Fruit fly (Drosophila melanogaster) whole organism, embryonic: ENCODE results near the gene CG7557.

Experiments used
- Blimp-1 ChIP-seq: fragments of 200-800 bp; sonication (Bioruptor generic); optimal IDR thresholded peaks from 3 replicates; lab custom pipeline; 2018; ENCODE audit warnings: missing biosample characterization, missing genetic modification characterization, mild to moderate bottlenecking, moderate library complexity, missing genetic modification reagents
- CG10431 ChIP-seq: fragments of 200-800 bp; sonication (Bioruptor generic); optimal IDR thresholded peaks from 3 replicates; lab custom pipeline; 2018; ENCODE audit warnings: missing biosample characterization, mild to moderate bottlenecking, missing genetic modification characterization
- CG11085 ChIP-seq: fragments of 200-800 bp; sonication (Bioruptor generic); IDR thresholded peaks from 2 replicates; pipeline ENCODE4 v1.3.6; 2022; ENCODE audit warnings: missing biosample characterization, missing genetic modification characterization
- CG11456 ChIP-seq: fragments of 200-800 bp; sonication (Bioruptor generic); IDR thresholded peaks from 3 replicates; pipeline ENCODE4 v1.3.6; 2022; ENCODE audit warnings: missing biosample characterization, missing genetic modification characterization
- CG12659 ChIP-seq: fragments of 200-800 bp; sonication (Bioruptor generic); optimal IDR thresholded peaks from 3 replicates; lab custom pipeline; 2017; ENCODE audit warnings: mild to moderate bottlenecking, missing biosample characterization, missing genetic modification reagents, missing genetic modification characterization
- CG12942 ChIP-seq: fragments of 200-800 bp; sonication (Bioruptor generic); optimal IDR thresholded peaks from 3 replicates; lab custom pipeline; 2016; ENCODE audit warnings: missing biosample characterization, missing genetic modification characterization
- CG14965 ChIP-seq: fragments of 200-800 bp; sonication (Bioruptor generic); optimal IDR thresholded peaks from 2 replicates; lab custom pipeline; 2016; ENCODE audit warnings: missing biosample characterization, missing genetic modification characterization, borderline replicate concordance
- CG18011 ChIP-seq: fragments of 200-800 bp; sonication (Bioruptor generic); optimal IDR thresholded peaks from 2 replicates; lab custom pipeline; 2017; ENCODE audit warnings: missing biosample characterization, missing genetic modification characterization, mild to moderate bottlenecking, moderate library complexity, missing genotype
- CG18619 ChIP-seq: fragments of 200-800 bp; sonication (Bioruptor generic); optimal IDR thresholded peaks from 3 replicates; lab custom pipeline; 2017; ENCODE audit warnings: missing biosample characterization, mild to moderate bottlenecking, missing genetic modification characterization
- CG2678 ChIP-seq: fragments of 200-800 bp; sonication (Bioruptor generic); optimal IDR thresholded peaks from 3 replicates; lab custom pipeline; 2019; ENCODE audit warnings: missing biosample characterization, mild to moderate bottlenecking, missing genetic modification characterization, moderate library complexity
- CG3838 ChIP-seq: fragments of 200-800 bp; sonication (Bioruptor generic); optimal IDR thresholded peaks from 3 replicates; lab custom pipeline; 2016; ENCODE audit warnings: missing biosample characterization, missing genetic modification characterization
- CG5245 ChIP-seq: fragments of 200-800 bp; sonication (Bioruptor generic); optimal IDR thresholded peaks from 3 replicates; lab custom pipeline; 2016; ENCODE audit warnings: missing biosample characterization, missing genetic modification characterization
- CG5953 ChIP-seq: fragments of 200-800 bp; sonication (Bioruptor generic); IDR thresholded peaks from 2 replicates; pipeline ENCODE4 v1.3.6; 2022; ENCODE audit warnings: missing biosample characterization, missing genetic modification characterization
- CG7839 ChIP-seq: fragments of 200-800 bp; sonication (Bioruptor generic); optimal IDR thresholded peaks from 3 replicates; lab custom pipeline; 2018; ENCODE audit warnings: missing biosample characterization, mild to moderate bottlenecking, missing genetic modification characterization, moderate library complexity
- CG8924 ChIP-seq: fragments of 200-800 bp; optimal IDR thresholded peaks from 3 replicates; lab custom pipeline; 2019; ENCODE audit warnings: missing biosample characterization, mild to moderate bottlenecking, missing genetic modification characterization, moderate library complexity
- CG9215 ChIP-seq: fragments of 200-800 bp; sonication (Bioruptor generic); IDR thresholded peaks from 2 replicates; pipeline ENCODE4 v1.3.6; 2022; ENCODE audit warnings: missing biosample characterization, missing genetic modification characterization
- CHES-1-like ChIP-seq: fragments of 200-800 bp; sonication (Bioruptor generic); optimal IDR thresholded peaks from 2 replicates; lab custom pipeline; 2016; ENCODE audit warnings: missing biosample characterization, missing genetic modification characterization
- CTCF ChIP-seq: fragments of 200-800 bp; sonication (Bioruptor generic); optimal IDR thresholded peaks from 2 replicates; lab custom pipeline; 2017; ENCODE audit warnings: missing biosample characterization, mild to moderate bottlenecking, missing genetic modification characterization, moderate library complexity
- Dfd ChIP-seq, 2 experiments: fragments of >200 bp; optimal IDR thresholded peaks; 2 replicates each; lab custom pipeline; 2017; ENCODE audit warnings: missing biosample characterization in 2 of 2, missing genetic modification characterization in 2 of 2
- Doc3 ChIP-seq: fragments of 200-800 bp; sonication (Bioruptor generic); IDR thresholded peaks from 3 replicates; pipeline ENCODE4 v1.3.6; 2022; ENCODE audit warnings: missing biosample characterization, missing genetic modification characterization; ENCODE audit not compliant: partially characterized antibody
- Drgx ChIP-seq: fragments of 200-800 bp; sonication (Bioruptor generic); IDR thresholded peaks from 2 replicates; pipeline ENCODE4 v1.3.6; 2022; ENCODE audit warnings: missing biosample characterization, missing genetic modification characterization
- Elba2 ChIP-seq: fragments of 200-800 bp; sonication (Bioruptor generic); optimal IDR thresholded peaks from 3 replicates; lab custom pipeline; 2016; ENCODE audit warnings: missing biosample characterization, missing genetic modification characterization
- HLHmδ ChIP-seq: fragments of 200-800 bp; sonication (Bioruptor generic); optimal IDR thresholded peaks from 2 replicates; lab custom pipeline; 2018; ENCODE audit warnings: missing biosample characterization, mild to moderate bottlenecking, missing genetic modification characterization, moderate library complexity
- HmgD ChIP-seq: fragments of 200-800 bp; sonication (Bioruptor generic); optimal IDR thresholded peaks from 3 replicates; lab custom pipeline; 2016; ENCODE audit warnings: missing biosample characterization, missing genetic modification characterization
- Hmr ChIP-seq: fragments of 200-800 bp; sonication (Bioruptor generic); optimal IDR thresholded peaks from 3 replicates; lab custom pipeline; 2017; ENCODE audit warnings: mild to moderate bottlenecking, missing biosample characterization, missing genetic modification reagents, missing genetic modification characterization
- Meics ChIP-seq: fragments of 200-800 bp; sonication (Bioruptor generic); optimal IDR thresholded peaks from 2 replicates; lab custom pipeline; 2017; ENCODE audit warnings: missing biosample characterization, mild to moderate bottlenecking, missing genetic modification characterization
- Mrtf ChIP-seq: fragments of 200-800 bp; sonication (Bioruptor generic); IDR thresholded peaks from 3 replicates; pipeline ENCODE4 v1.3.6; 2022; ENCODE audit warnings: missing biosample characterization, missing genetic modification characterization
- NC2β ChIP-seq: fragments of 200-800 bp; sonication (Bioruptor generic); optimal IDR thresholded peaks from 2 replicates; lab custom pipeline; 2016; ENCODE audit warnings: missing biosample characterization, missing genetic modification characterization
- NFAT ChIP-seq: fragments of 200-800 bp; sonication (Bioruptor generic); IDR thresholded peaks from 2 replicates; pipeline ENCODE4 v1.3.6; 2022; ENCODE audit warnings: missing biosample characterization, missing genetic modification characterization
- Nf-YA ChIP-seq: fragments of 200-800 bp; sonication (Bioruptor generic); IDR thresholded peaks from 2 replicates; pipeline ENCODE4 v1.3.6; 2022; ENCODE audit warnings: missing biosample characterization, missing genetic modification characterization
- Nf-YC ChIP-seq: fragments of 200-800 bp; optimal IDR thresholded peaks from 3 replicates; lab custom pipeline; 2019; ENCODE audit warnings: missing biosample characterization, mild to moderate bottlenecking, missing genetic modification characterization, moderate library complexity
- NfI ChIP-seq: fragments of 200-800 bp; sonication (Bioruptor generic); optimal IDR thresholded peaks from 3 replicates; lab custom pipeline; 2018; ENCODE audit warnings: missing biosample characterization, mild to moderate bottlenecking, missing genetic modification characterization, moderate library complexity
- Ptx1 ChIP-seq: fragments of 200-800 bp; sonication (Bioruptor generic); IDR thresholded peaks from 2 replicates; pipeline ENCODE4 v1.3.6; 2022; ENCODE audit warnings: missing biosample characterization, missing genetic modification characterization
- TFAM ChIP-seq: fragments of 200-800 bp; sonication (Bioruptor generic); optimal IDR thresholded peaks from 2 replicates; lab custom pipeline; 2017; ENCODE audit warnings: missing biosample characterization, missing genetic modification characterization, inconsistent platforms
- Trl ChIP-seq, 3 experiments: fragments of >200 bp in 2 of 3; fragments of 200-800 bp in 1 of 3; sonication (Bioruptor generic) in 1 of 3; optimal IDR thresholded peaks; 2 replicates in 1 of 3; 3 replicates in 2 of 3; lab custom pipeline; 2016 to 2017; ENCODE audit warnings: missing biosample characterization in 1 of 3, missing genetic modification characterization in 1 of 3
- Xrp1 ChIP-seq: fragments of 200-800 bp; sonication (Bioruptor generic); IDR thresholded peaks from 2 replicates; pipeline ENCODE4 v1.3.6; 2022; ENCODE audit warnings: missing biosample characterization, missing genetic modification characterization
- cas ChIP-seq: fragments of 200-800 bp; sonication (Bioruptor generic); IDR thresholded peaks from 2 replicates; pipeline ENCODE4 v1.3.6; 2022; ENCODE audit warnings: missing biosample characterization, missing genetic modification characterization
- caup ChIP-seq: fragments of 200-800 bp; sonication (Bioruptor generic); optimal IDR thresholded peaks from 3 replicates; lab custom pipeline; 2017; ENCODE audit warnings: missing biosample characterization, mild to moderate bottlenecking, missing genetic modification characterization, moderate library complexity; ENCODE audit not compliant: severe bottlenecking
- fd3F ChIP-seq: fragments of 200-800 bp; sonication (Bioruptor generic); optimal IDR thresholded peaks from 2 replicates; lab custom pipeline; 2018; ENCODE audit warnings: missing biosample characterization, mild to moderate bottlenecking, missing genetic modification characterization, moderate library complexity
- gsb-n ChIP-seq: fragments of 200-800 bp; sonication (Bioruptor generic); optimal IDR thresholded peaks from 3 replicates; lab custom pipeline; 2018; ENCODE audit warnings: missing biosample characterization, mild to moderate bottlenecking, missing genetic modification characterization
- kni ChIP-seq: fragments of 200-800 bp; sonication (Bioruptor generic); optimal IDR thresholded peaks from 3 replicates; lab custom pipeline; 2017; ENCODE audit warnings: mild to moderate bottlenecking, missing biosample characterization, missing genetic modification reagents, missing genetic modification characterization
- lmd ChIP-seq: fragments of 200-800 bp; sonication (Bioruptor generic); IDR thresholded peaks from 2 replicates; pipeline ENCODE4 v1.3.6; 2022; ENCODE audit warnings: missing biosample characterization, missing genetic modification characterization
- nerfin-1 ChIP-seq: fragments of 200-800 bp; sonication (Bioruptor generic); optimal IDR thresholded peaks from 3 replicates; lab custom pipeline; 2019; ENCODE audit warnings: missing biosample characterization, mild to moderate bottlenecking, missing genetic modification characterization, moderate library complexity
- peb ChIP-seq: fragments of 200-800 bp; sonication (Bioruptor generic); IDR thresholded peaks from 2 replicates; pipeline ENCODE4 v1.3.6; 2022; ENCODE audit warnings: missing biosample characterization, missing genetic modification characterization
- phol ChIP-seq: fragments of 200-800 bp; sonication (Bioruptor generic); optimal IDR thresholded peaks from 3 replicates; lab custom pipeline; 2018; ENCODE audit warnings: missing biosample characterization, mild to moderate bottlenecking, missing genetic modification characterization, moderate library complexity
- sd ChIP-seq: fragments of 200-800 bp; sonication (Bioruptor generic); optimal IDR thresholded peaks from 3 replicates; lab custom pipeline; 2018; ENCODE audit warnings: missing biosample characterization, mild to moderate bottlenecking, missing genetic modification characterization, moderate library complexity
- sens ChIP-seq: fragments of 200-800 bp; sonication (Bioruptor generic); peaks from one replicate; lab custom pipeline; 2016; ENCODE audit warnings: missing biosample characterization, missing genetic modification characterization
- slbo ChIP-seq: fragments of 200-800 bp; sonication (Bioruptor generic); IDR thresholded peaks from 2 replicates; pipeline ENCODE4 v1.3.6; 2022; ENCODE audit warnings: missing biosample characterization, missing genetic modification characterization
- tna ChIP-seq: fragments of 200-800 bp; sonication (Bioruptor generic); IDR thresholded peaks from 2 replicates; pipeline ENCODE4 v1.3.6; 2022; ENCODE audit warnings: missing biosample characterization, missing genetic modification characterization; ENCODE audit not compliant: partially characterized antibody
- unpg ChIP-seq: fragments of 200-800 bp; sonication (Bioruptor generic); optimal IDR thresholded peaks from 3 replicates; lab custom pipeline; 2018; ENCODE audit warnings: missing biosample characterization, mild to moderate bottlenecking, missing genetic modification characterization, moderate library complexity
- wdn ChIP-seq: fragments of 200-800 bp; sonication (Bioruptor generic); IDR thresholded peaks from 2 replicates; pipeline ENCODE4 v1.3.6; 2022; ENCODE audit warnings: missing biosample characterization, missing genetic modification characterization

Gene CG7557

DNA sequence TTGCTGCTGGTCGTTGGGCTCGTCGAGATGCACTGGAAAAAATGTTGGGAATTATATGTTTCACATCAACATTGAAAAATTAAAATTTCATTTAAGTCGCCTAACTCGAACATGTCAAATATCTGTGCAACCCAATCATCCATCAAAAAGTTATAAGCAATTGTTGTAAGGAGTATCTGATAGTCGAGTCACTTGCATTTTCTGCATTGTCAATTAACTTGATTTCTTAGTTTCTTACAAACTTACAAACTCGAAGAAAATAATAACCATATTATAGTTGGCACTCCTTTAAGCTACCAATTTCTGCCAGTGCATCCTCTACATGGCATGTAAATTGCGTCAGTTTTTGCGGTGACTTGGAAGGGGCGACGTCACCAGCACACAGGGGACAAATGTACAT lies 38.2 kb downstream of the CG7557 start (continued):
- TF ChIP-seq cas (no peak), CG8924 (tag; lab: Kevin White, UChicago) (peak; percentile 45), Elba2 (GFP tag; lab: Kevin White, UChicago) (no peak), CG10431 (GFP tag; lab: Kevin White, UChicago) (peak; percentile 98), gsb-n (tag; lab: Kevin White, UChicago) (no peak), phol (tag; lab: Kevin White, UChicago) (peak; percentile 56), sens (peak; percentile 79), sd (tag; lab: Kevin White, UChicago) (no peak), CG2678 (tag; lab: Kevin White, UChicago) (peak; percentile 70), tna (GFP tag; lab: Robert Waterston, UW) (peak; percentile 27; the same call in 1 of the 2 replicates), NFAT (GFP tag; lab: Robert Waterston, UW) (0 out of 2 replicates have a peak, but pooled peaks have one; percentile 2), CG18619 (peak; percentile 32), Dfd (GFP tag; optimal IDR thresholded peaks at IDR 0.05; lab: Kevin White, UChicago) (no peak), CHES-1-like (GFP tag; lab: Kevin White, UChicago) (peak; percentile 28), CG7839 (tag; lab: Kevin White, UChicago) (peak; percentile 62), Meics (peak; percentile 40), nerfin-1 (tag; lab: Kevin White, UChicago) (no peak), Drgx (peak; percentile 34; the same call in 1 of the 2 replicates), lmd (GFP tag; lab: Robert Waterston, UW) (no peak), Hmr (peak; percentile 42), CG12942 (GFP tag; lab: Kevin White, UChicago) (peak; percentile 22), NfI (no peak), slbo (GFP tag; lab: Robert Waterston, UW) (no peak), Xrp1 (GFP tag; lab: Robert Waterston, UW) (peak; percentile 66; the same call in 1 of the 2 replicates), Ptx1 (GFP tag; lab: Robert Waterston, UW) (0 out of 2 replicates have a peak, but pooled peaks have one; percentile 20), CG18011 (GFP tag; lab: Kevin White, UChicago) (no peak), Nf-YC (tag; lab: Kevin White, UChicago) (no peak), kni (no peak), Nf-YA (GFP tag; lab: Robert Waterston, UW) (0 out of 2 replicates have a peak, but pooled peaks have one; percentile 19), CG14965 (no peak), fd3F (GFP tag; lab: Kevin White, UChicago) (no peak), unpg (GFP tag; lab: Kevin White, UChicago) (peak; percentile 44), CG12659 (GFP tag; lab: Kevin White, UChicago) (peak; percentile 1), CG5245 (peak; percentile 47), Trl (optimal IDR thresholded peaks at IDR 0.05; lab: Kevin White, UChicago) (no peak), Trl (GFP tag; optimal IDR thresholded peaks at IDR 0.05; lab: Kevin White, UChicago) (peak; percentile 35), TFAM (GFP tag; lab: Kevin White, UChicago) (no peak), HmgD (no peak), CG11085 (GFP tag; lab: Robert Waterston, UW) (no peak), peb (GFP tag; lab: Robert Waterston, UW) (no peak), CG5953 (no peak), Mrtf (GFP tag; lab: Robert Waterston, UW) (no peak), CTCF (GFP tag; lab: Kevin White, UChicago) (no peak), CG11456 (no peak), wdn (GFP tag; lab: Robert Waterston, UW) (no peak), Doc3 (no peak), caup (peak; percentile 11), CG9215 (GFP tag; lab: Robert Waterston, UW) (0 out of 2 replicates have a peak, but pooled peaks have one; percentile 6), HLHmδ (GFP tag; lab: Kevin White, UChicago) (no peak), NC2β (no peak), CG3838 (GFP tag; lab: Kevin White, UChicago) (no peak), Blimp-1 (peak; percentile 52)
